Worm (Caenorhabditis elegans): ENCODE measurements around the gene Y41D4B.6.

ce11 chrIV:1632593-1632992, 952 bp upstream of the Y41D4B.6 start:
- no peak for TF ChIP-seq ama-1 (optimal IDR thresholded peaks at IDR 0.05)
- no peak for TF ChIP-seq hmbx-1 (tag; optimal IDR thresholded peaks at IDR 0.05)
- TF ChIP-seq F13C5.2 (tag; optimal IDR thresholded peaks at IDR 0.05): no peak
- TF ChIP-seq ets-7 (tag; optimal IDR thresholded peaks at IDR 0.05): no peak
- no peak for TF ChIP-seq hmg-4 (GFP tag; optimal IDR thresholded peaks at IDR 0.05)
- no peak for TF ChIP-seq B0310.2 (tag; optimal IDR thresholded peaks at IDR 0.05)
- TF ChIP-seq ceh-13 (GFP tag; optimal IDR thresholded peaks at IDR 0.05): no peak

Measured in whole organism, early embryonic.